Fruit fly (Drosophila melanogaster) whole organism, adult: ENCODE measurements around the gene Mcm10.

Source experiments
- CG11617 ChIP-seq: fragments of 200-800 bp; sonication (Bioruptor generic); optimal IDR thresholded peaks from 2 replicates; lab custom pipeline; 2017; ENCODE audit warnings: mild to moderate bottlenecking, missing biosample characterization, missing genetic modification reagents, missing genetic modification characterization
- CG12768 ChIP-seq: fragments of 200-800 bp; sonication (Bioruptor generic); optimal IDR thresholded peaks from 2 replicates; lab custom pipeline; 2017; ENCODE audit warnings: missing biosample characterization, missing genetic modification characterization, mild to moderate bottlenecking, moderate library complexity, missing genetic modification reagents
- CG14711 ChIP-seq: fragments of 200-800 bp; sonication (Bioruptor generic); optimal IDR thresholded peaks from 2 replicates; lab custom pipeline; 2018; ENCODE audit warnings: missing biosample characterization, mild to moderate bottlenecking, missing genetic modification characterization, moderate library complexity
- CG1620 ChIP-seq: fragments of 200-800 bp; sonication (Bioruptor generic); optimal IDR thresholded peaks from 2 replicates; lab custom pipeline; 2016; ENCODE audit warnings: missing biosample characterization, missing genetic modification characterization
- CG33017 ChIP-seq: fragments of 200-800 bp; sonication (Bioruptor generic); optimal IDR thresholded peaks from 2 replicates; lab custom pipeline; 2018; ENCODE audit warnings: missing biosample characterization, mild to moderate bottlenecking, missing genetic modification characterization, moderate library complexity
- CG7045 ChIP-seq: fragments of 200-800 bp; sonication (Bioruptor generic); optimal IDR thresholded peaks from 2 replicates; lab custom pipeline; 2017; ENCODE audit warnings: missing biosample characterization, mild to moderate bottlenecking, missing genetic modification characterization
- CG7101 ChIP-seq: fragments of 200-800 bp; sonication (Bioruptor generic); optimal IDR thresholded peaks from 2 replicates; lab custom pipeline; 2018; ENCODE audit warnings: missing biosample characterization, mild to moderate bottlenecking, missing genetic modification characterization, moderate library complexity
- Clk ChIP-seq: fragments of 200-800 bp; sonication (Bioruptor generic); optimal IDR thresholded peaks from 2 replicates; lab custom pipeline; 2017; ENCODE audit warnings: missing biosample characterization, missing genetic modification characterization
- Hr96 ChIP-seq: fragments of 200-800 bp; sonication (Bioruptor generic); optimal IDR thresholded peaks from 2 replicates; lab custom pipeline; 2016; ENCODE audit warnings: missing biosample characterization, missing genetic modification characterization
- Mnt ChIP-seq: fragments of 200-800 bp; sonication (Bioruptor generic); optimal IDR thresholded peaks from 2 replicates; lab custom pipeline; 2016; ENCODE audit warnings: missing biosample characterization, mild to moderate bottlenecking, missing genetic modification characterization
- cic ChIP-seq: fragments of 200-800 bp; sonication (Bioruptor generic); optimal IDR thresholded peaks from 2 replicates; lab custom pipeline; 2017; ENCODE audit warnings: missing biosample characterization, mild to moderate bottlenecking, missing genetic modification characterization, moderate library complexity
- kay ChIP-seq: fragments of 200-800 bp; sonication (Bioruptor generic); peaks from one replicate; lab custom pipeline; 2016; ENCODE audit warnings: missing biosample characterization, missing genetic modification characterization, borderline replicate concordance
- pad ChIP-seq: fragments of 200-800 bp; sonication (Bioruptor generic); optimal IDR thresholded peaks from 3 replicates; lab custom pipeline; 2017; ENCODE audit warnings: missing biosample characterization, missing genetic modification characterization, mild to moderate bottlenecking, moderate library complexity, missing genetic modification reagents

DNA sequence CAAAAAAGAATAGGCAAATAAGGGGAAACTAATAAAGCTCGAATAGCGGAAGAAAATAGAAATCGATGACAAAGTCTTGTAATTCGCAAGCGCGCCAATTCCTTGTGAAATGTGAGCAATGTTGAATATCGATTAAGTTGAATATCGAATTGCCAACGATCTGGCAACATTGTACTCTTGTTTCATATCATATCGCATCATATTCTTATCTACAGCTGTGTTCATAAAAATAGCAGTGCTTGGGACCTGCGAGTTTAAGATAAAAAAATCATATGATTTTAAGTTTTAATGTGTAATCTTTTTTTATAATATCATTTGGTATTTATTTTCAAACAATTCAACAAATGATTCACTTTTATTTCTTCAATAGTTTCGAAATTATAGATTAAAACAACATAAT is 30.7 kb upstream of the Mcm10 start:
- TF ChIP-seq CG1620 (GFP tag; lab: Kevin White, UChicago) (peak; percentile 1), CG14711 (tag; lab: Kevin White, UChicago) (no peak), CG7101 (no peak), CG12768 (GFP tag; lab: Kevin White, UChicago) (no peak), CG33017 (no peak), Clk (GFP tag; lab: Kevin White, UChicago) (no peak), pad (peak; percentile 43), kay (no peak), Mnt (GFP tag; lab: Kevin White, UChicago) (no peak), CG7045 (GFP tag; lab: Kevin White, UChicago) (no peak), CG11617 (GFP tag; lab: Kevin White, UChicago) (no peak), cic (GFP tag; lab: Kevin White, UChicago) (no peak), Hr96 (GFP tag; lab: Kevin White, UChicago) (no peak)
